Worm (Caenorhabditis elegans): ENCODE data around the gene ZK1307.8.

Gene ZK1307.8

ce11 chrII:9600022-9600722 lies 24.2 kb upstream of the ZK1307.8 start (continued):
- TF ChIP-seq snpc-4 (tag; optimal IDR thresholded peaks at IDR 0.05), result no peak
- TF ChIP-seq xbp-1 (tag; optimal IDR thresholded peaks at IDR 0.05), result no peak
- no peak for TF ChIP-seq zip-4 (GFP tag; optimal IDR thresholded peaks at IDR 0.05)
- TF ChIP-seq nhr-85 (tag), result no peak
- TF ChIP-seq mab-9 (GFP tag; IDR thresholded peaks at IDR 0.05), result no peak
- no peak for TF ChIP-seq fos-1 (tag; optimal IDR thresholded peaks at IDR 0.05)
- TF ChIP-seq C04F5.9 (tag; optimal IDR thresholded peaks at IDR 0.05), result no peak
- no peak for TF ChIP-seq blmp-1 (tag; optimal IDR thresholded peaks at IDR 0.05)
- no peak for TF ChIP-seq egl-13 (tag; optimal IDR thresholded peaks at IDR 0.05)
- peak; percentile 35 for TF ChIP-seq nhr-19 (GFP tag; conservative IDR thresholded peaks at IDR 0.05)
- peak; percentile 36 for TF ChIP-seq lin-39 (tag; optimal IDR thresholded peaks at IDR 0.05)
- TF ChIP-seq unc-30 (tag; optimal IDR thresholded peaks at IDR 0.05), result no peak
- TF ChIP-seq hlh-4 (tag; optimal IDR thresholded peaks at IDR 0.05), result no peak
- TF ChIP-seq unc-130 (tag; optimal IDR thresholded peaks at IDR 0.05), result no peak
- peak; percentile 59 for TF ChIP-seq rnt-1 (tag; optimal IDR thresholded peaks at IDR 0.05)
- no peak for TF ChIP-seq ama-1 (optimal IDR thresholded peaks at IDR 0.05)
- TF ChIP-seq mep-1 (tag; optimal IDR thresholded peaks at IDR 0.05), result no peak
- no peak for TF ChIP-seq unc-62 (GFP tag; optimal IDR thresholded peaks at IDR 0.05)
- no peak for TF ChIP-seq jun-1 (tag; optimal IDR thresholded peaks at IDR 0.05)
- peak; percentile 9 for TF ChIP-seq snu-23 (GFP tag; optimal IDR thresholded peaks at IDR 0.05)
- no peak for TF ChIP-seq nhr-77 (tag; optimal IDR thresholded peaks at IDR 0.05)
- no peak for TF ChIP-seq nhr-237 (tag; optimal IDR thresholded peaks at IDR 0.05)
- peak; percentile 36 for TF ChIP-seq ztf-4 (tag; optimal IDR thresholded peaks at IDR 0.05)
- TF ChIP-seq fkh-8 (tag; optimal IDR thresholded peaks at IDR 0.05), result no peak
- TF ChIP-seq nhr-11 (tag; optimal IDR thresholded peaks at IDR 0.05), result peak; percentile 46
- no peak for TF ChIP-seq alr-1 (tag; optimal IDR thresholded peaks at IDR 0.05; ENCODE audit: borderline replicate concordance)
- no peak for TF ChIP-seq vab-15 (tag; optimal IDR thresholded peaks at IDR 0.05)
- no peak for TF ChIP-seq ceh-88 (GFP tag; IDR thresholded peaks at IDR 0.05)
- TF ChIP-seq pag-3 (tag; optimal IDR thresholded peaks at IDR 0.05; ENCODE audit: borderline replicate concordance, insufficient read depth), result no peak
- no peak for TF ChIP-seq ztf-11 (tag; optimal IDR thresholded peaks at IDR 0.05)
- TF ChIP-seq aha-1 (tag; optimal IDR thresholded peaks at IDR 0.05), result no peak
- TF ChIP-seq Y116A8C.19 (tag; optimal IDR thresholded peaks at IDR 0.05; ENCODE audit: borderline replicate concordance), result no peak

DNA sequence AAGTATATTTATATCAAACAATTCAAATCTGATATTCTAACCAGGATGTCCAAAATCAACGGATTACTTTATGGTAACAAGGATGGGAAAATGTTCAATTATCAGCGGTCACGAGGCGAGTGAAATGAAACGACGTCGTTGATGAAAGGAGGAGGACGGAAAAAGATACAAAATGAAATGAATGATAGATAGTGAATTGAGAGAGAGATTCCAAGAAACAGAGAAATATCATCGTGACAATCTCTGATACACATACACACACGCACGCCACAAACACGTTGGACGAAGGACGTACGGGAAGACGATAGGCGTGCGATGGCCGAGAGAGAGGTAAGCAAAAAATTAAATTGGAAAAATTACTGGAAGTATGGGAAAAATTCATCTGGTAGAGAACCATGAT lies 23.3 kb upstream of the ZK1307.8 start:
- no peak for TF ChIP-seq zag-1 (tag; optimal IDR thresholded peaks at IDR 0.05)
- no peak for TF ChIP-seq vab-15 (tag; optimal IDR thresholded peaks at IDR 0.05)
- no peak for TF ChIP-seq aly-2 (tag; optimal IDR thresholded peaks at IDR 0.05)
- peak; percentile 88 for TF ChIP-seq nhr-11 (tag; optimal IDR thresholded peaks at IDR 0.05)
- no peak for TF ChIP-seq Y116A8C.19 (tag; optimal IDR thresholded peaks at IDR 0.05; ENCODE audit: borderline replicate concordance)
- peak; percentile 61 for TF ChIP-seq C16A3.4 (tag; optimal IDR thresholded peaks at IDR 0.05)
- TF ChIP-seq F16B12.6 (tag; optimal IDR thresholded peaks at IDR 0.05), result no peak
- peak; percentile 63 for TF ChIP-seq lir-3 (tag; optimal IDR thresholded peaks at IDR 0.05; ENCODE audit: poor library complexity)
- TF ChIP-seq C34B4.2 (tag; optimal IDR thresholded peaks at IDR 0.05), result no peak
- TF ChIP-seq hpl-2 (GFP tag; optimal IDR thresholded peaks at IDR 0.05), result peak; percentile 7
- peak; percentile 65 for TF ChIP-seq lin-13 (GFP tag; optimal IDR thresholded peaks at IDR 0.05)
- peak; percentile 66 for TF ChIP-seq irx-1 (tag; optimal IDR thresholded peaks at IDR 0.05)
- TF ChIP-seq elt-3 (tag; optimal IDR thresholded peaks at IDR 0.05), result peak in 3 of 6 experiments; percentile 38 to 96 (median 89)
- TF ChIP-seq nhr-19 (GFP tag; conservative IDR thresholded peaks at IDR 0.05), result peak; percentile 94
- peak; percentile 7 for TF ChIP-seq zip-4 (GFP tag; optimal IDR thresholded peaks at IDR 0.05)
- TF ChIP-seq sptf-1 (tag; optimal IDR thresholded peaks at IDR 0.05), result no peak
- TF ChIP-seq snpc-4 (tag; optimal IDR thresholded peaks at IDR 0.05), result no peak
- TF ChIP-seq lin-14 (GFP tag; optimal IDR thresholded peaks at IDR 0.05), result peak; percentile 96
- no peak for TF ChIP-seq pag-3 (tag; optimal IDR thresholded peaks at IDR 0.05; ENCODE audit: borderline replicate concordance, insufficient read depth)
- TF ChIP-seq nhr-237 (tag; optimal IDR thresholded peaks at IDR 0.05), result no peak
- TF ChIP-seq rnt-1 (tag; optimal IDR thresholded peaks at IDR 0.05), result peak; percentile 67
- no peak for TF ChIP-seq ceh-63 (GFP tag; optimal IDR thresholded peaks at IDR 0.05)
- peak; percentile 27 for TF ChIP-seq mef-2 (tag; optimal IDR thresholded peaks at IDR 0.05)
- TF ChIP-seq ztf-4 (tag; optimal IDR thresholded peaks at IDR 0.05), result peak; percentile 83
- TF ChIP-seq snu-23 (GFP tag; optimal IDR thresholded peaks at IDR 0.05), result peak; percentile 88
- TF ChIP-seq lin-15B (tag; optimal IDR thresholded peaks at IDR 0.05), result no peak
- peak; percentile 68 to 74 for TF ChIP-seq lsy-2 (tag; optimal IDR thresholded peaks at IDR 0.05)
- peak; percentile 98 for TF ChIP-seq nhr-85 (tag)
- TF ChIP-seq pqm-1 (tag; optimal IDR thresholded peaks at IDR 0.05), result no peak
- 0 out of 2 replicates have a peak, but pooled peaks have one; percentile 20 for TF ChIP-seq ceh-88 (GFP tag; IDR thresholded peaks at IDR 0.05)
- no peak for TF ChIP-seq egl-13 (tag; optimal IDR thresholded peaks at IDR 0.05)
- no peak for TF ChIP-seq ceh-82 (tag; optimal IDR thresholded peaks at IDR 0.05)
- TF ChIP-seq fos-1 (tag; optimal IDR thresholded peaks at IDR 0.05), result peak; percentile 22

All from whole organism, L1 larva.